Worm (Caenorhabditis elegans): ENCODE measurements around the gene C09G12.17.

C09G12.17 gene

ce11 chrIV:3481760-3482159, 14.5 kb downstream of the C09G12.17 start, which contains the start of gene srz-37:
TSS of gene srz-37 (minus strand) at chrIV:3481860.
- TF ChIP-seq him-1 (tag; optimal IDR thresholded peaks at IDR 0.05) (no peak), dao-5 (tag; optimal IDR thresholded peaks at IDR 0.05) (no peak), W03F9.2 (tag; optimal IDR thresholded peaks at IDR 0.05) (no peak)

DNA sequence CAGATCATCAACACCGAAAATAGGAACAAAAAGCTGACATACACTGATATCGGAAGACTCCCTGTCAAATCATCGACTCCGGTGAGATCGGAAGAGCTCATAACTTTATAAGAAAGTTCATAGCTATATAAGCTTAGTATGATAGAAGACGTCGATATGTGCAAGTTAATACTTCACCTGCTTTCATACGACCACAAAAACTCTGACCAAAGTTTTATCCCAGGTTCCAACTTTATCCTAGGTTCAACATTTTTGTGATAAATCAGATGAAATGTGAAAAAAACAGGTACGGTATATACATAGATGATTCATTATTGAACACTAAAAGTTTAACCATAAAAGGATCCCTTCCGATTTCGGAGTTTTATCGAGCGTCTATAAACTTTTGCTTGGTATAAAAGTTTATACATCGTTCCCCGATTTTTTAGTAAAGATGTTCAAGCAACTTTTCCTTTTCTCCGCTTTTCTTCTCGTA, 17.3 kb downstream of the C09G12.17 start, which contains the start of the genes srz-70 and C09G12.5:
Gene srz-70, minus strand, starts transcription at position 101 of the 475 bp plus-strand sequence.
Gene C09G12.5, plus strand, starts transcription at position 425 of the 475 bp plus-strand sequence.
- TF ChIP-seq him-1 (tag; optimal IDR thresholded peaks at IDR 0.05) (no peak), dao-5 (tag; optimal IDR thresholded peaks at IDR 0.05) (no peak), W03F9.2 (tag; optimal IDR thresholded peaks at IDR 0.05) (no peak)

- TF ChIP-seq W03F9.2 (tag; optimal IDR thresholded peaks at IDR 0.05) (no peak), dao-5 (tag; optimal IDR thresholded peaks at IDR 0.05) (no peak), him-1 (tag; optimal IDR thresholded peaks at IDR 0.05) (no peak)
Observed at ce11 chrIV:3477124-3477523, 19.1 kb downstream of the C09G12.17 start, which contains the start of gene srz-69. TSS of gene srz-69 (minus strand) at chrIV:3477224.

DNA sequence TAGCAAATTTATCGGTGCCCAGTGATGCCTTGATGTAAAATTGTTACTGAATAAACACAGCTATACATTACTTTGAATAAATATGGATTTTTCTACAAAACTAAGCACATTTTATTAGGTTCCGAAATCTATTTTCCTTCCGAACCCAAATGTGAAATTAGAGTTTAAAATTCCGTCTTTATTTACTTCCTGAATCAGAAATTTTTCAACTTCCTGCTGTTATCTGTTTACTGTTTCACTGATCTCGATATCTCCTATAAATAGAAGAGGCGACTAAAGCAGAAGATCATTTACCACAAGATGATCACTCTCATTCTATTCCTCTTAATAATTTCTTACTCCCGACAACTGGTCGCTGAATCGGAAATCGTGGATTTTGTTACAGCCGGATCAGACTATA, 26.5 kb downstream of the C09G12.17 start, which contains the start of gene F58E2.2:
Gene F58E2.2, plus strand, starts transcription at position 301 of the 400 bp plus-strand sequence.
- TF ChIP-seq W03F9.2 (tag; optimal IDR thresholded peaks at IDR 0.05) = no peak
- no peak for TF ChIP-seq him-1 (tag; optimal IDR thresholded peaks at IDR 0.05)
- TF ChIP-seq dao-5 (tag; optimal IDR thresholded peaks at IDR 0.05) = no peak

DNA sequence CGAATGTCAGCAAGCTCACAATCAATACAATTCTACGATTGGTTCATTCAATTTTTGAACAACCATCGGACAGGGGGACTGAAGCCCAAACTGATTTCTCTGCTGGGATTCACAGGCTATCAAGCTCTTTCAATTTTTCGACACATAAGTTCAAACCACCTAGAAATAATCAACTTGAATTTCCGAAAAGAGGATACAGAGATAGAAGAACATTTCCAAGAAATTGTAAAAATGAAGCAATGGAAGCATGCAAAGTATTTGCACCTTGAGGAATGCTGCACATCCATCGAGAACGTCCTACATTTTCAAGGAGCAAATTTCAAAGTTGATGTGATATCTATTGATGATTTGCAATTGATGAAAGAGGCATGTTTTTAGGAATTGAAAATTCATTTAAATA, 28.5 kb downstream of the C09G12.17 start:
- no peak for TF ChIP-seq dao-5 (tag; optimal IDR thresholded peaks at IDR 0.05)
- no peak for TF ChIP-seq W03F9.2 (tag; optimal IDR thresholded peaks at IDR 0.05)
- no peak for TF ChIP-seq him-1 (tag; optimal IDR thresholded peaks at IDR 0.05)

DNA sequence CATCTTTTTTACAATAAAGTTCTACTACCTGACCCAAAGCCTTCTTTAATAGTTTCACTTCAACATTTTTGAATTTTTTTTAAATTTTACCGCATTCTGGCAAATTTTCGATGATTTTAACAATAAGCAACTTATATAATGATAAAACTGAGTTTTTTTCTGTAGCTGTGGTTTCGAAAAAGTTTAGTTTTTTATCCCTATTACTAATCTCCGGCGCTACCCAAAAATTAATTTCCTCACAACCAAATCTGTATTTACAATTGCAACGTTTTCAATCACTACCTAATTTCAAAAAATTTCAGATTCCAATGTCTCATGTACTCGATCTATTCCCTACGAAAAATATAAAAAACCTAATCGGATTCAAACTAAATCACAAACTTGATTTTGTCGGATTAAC, 29.1 kb downstream of the C09G12.17 start, which contains the start of gene F58E2.3:
Gene F58E2.3, plus strand, starts transcription at position 301 of the 400 bp plus-strand sequence.
- TF ChIP-seq W03F9.2 (tag; optimal IDR thresholded peaks at IDR 0.05) = no peak

- TF ChIP-seq him-1 (tag; optimal IDR thresholded peaks at IDR 0.05) (no peak), W03F9.2 (tag; optimal IDR thresholded peaks at IDR 0.05) (no peak), dao-5 (tag; optimal IDR thresholded peaks at IDR 0.05) (no peak)
Observed at ce11 chrIV:3463254-3463653, 33.0 kb downstream of the C09G12.17 start, which contains the start of gene F58E2.4. TSS of gene F58E2.4 (plus strand) at chrIV:3463387.

DNA sequence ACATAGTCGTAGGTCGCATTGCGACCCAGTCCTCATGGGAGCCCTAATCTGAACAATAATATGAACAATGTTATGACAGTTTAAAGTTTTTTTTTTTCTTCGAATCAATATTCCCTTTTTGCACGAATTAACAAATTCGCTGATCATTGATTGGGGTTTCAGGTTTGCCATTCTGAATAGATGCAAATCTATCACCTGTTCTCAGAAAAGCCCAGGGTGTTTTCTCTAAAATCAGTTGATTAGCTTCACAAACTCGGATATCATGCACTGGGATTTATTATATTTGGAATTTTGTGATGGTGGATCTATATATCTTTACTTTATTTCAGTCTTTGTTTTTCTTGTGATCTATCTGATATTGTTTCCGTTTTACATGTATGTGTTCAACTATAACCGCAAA, 42.9 kb downstream of the C09G12.17 start, which contains the start of gene srz-23:
Gene srz-23, plus strand, starts transcription at position 263 of the 400 bp plus-strand sequence.
- TF ChIP-seq W03F9.2 (tag; optimal IDR thresholded peaks at IDR 0.05) (no peak), dao-5 (tag; optimal IDR thresholded peaks at IDR 0.05) (no peak), him-1 (tag; optimal IDR thresholded peaks at IDR 0.05) (no peak)

- no peak for TF ChIP-seq him-1 (tag; optimal IDR thresholded peaks at IDR 0.05)
- no peak for TF ChIP-seq dao-5 (tag; optimal IDR thresholded peaks at IDR 0.05)
- no peak for TF ChIP-seq W03F9.2 (tag; optimal IDR thresholded peaks at IDR 0.05)
Observed at ce11 chrIV:3452516-3452915, 43.7 kb downstream of the C09G12.17 start.

- TF ChIP-seq W03F9.2 (tag; optimal IDR thresholded peaks at IDR 0.05) = no peak
- TF ChIP-seq him-1 (tag; optimal IDR thresholded peaks at IDR 0.05) = no peak
- TF ChIP-seq dao-5 (tag; optimal IDR thresholded peaks at IDR 0.05) = no peak
Observed at ce11 chrIV:3447350-3447749, 48.9 kb downstream of the C09G12.17 start.
